Fruit fly (Drosophila melanogaster): ENCODE results near the gene pkaap.

DNA sequence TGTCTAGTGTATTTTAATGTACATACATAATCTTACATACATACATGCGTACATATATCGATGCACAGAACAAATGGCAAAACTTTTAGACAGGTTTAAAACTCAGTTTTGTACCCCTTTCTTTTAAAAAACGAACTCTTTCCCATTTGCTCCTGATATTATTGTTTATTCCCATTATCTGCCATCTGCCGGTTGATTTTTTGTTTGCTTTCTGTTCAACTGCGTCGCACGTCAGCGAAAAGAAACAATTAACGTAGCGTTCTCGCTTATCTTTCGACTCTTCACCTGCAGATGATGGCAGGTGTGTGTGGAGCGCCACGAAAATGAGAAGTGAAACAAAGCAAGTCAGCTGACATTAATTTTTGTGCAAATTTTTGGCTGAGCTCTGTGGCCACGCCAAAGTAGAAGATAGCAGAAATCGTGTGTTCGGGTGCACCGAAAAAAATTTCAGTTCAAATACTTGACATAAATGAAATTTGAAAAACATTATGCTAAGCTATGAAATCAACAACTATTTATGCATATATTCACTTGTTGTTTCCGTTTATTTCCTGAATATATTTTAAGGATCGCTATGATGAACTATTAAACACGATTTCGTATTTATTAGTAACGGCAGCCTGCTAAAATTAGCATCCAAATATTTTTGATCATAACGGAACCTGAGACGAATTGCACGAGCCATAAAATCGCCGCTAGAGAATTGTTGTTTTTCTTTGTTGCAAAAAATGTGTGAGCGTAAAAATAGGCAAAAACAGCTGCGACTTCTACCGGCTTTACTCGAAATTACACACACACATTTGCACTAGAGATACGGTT, 17.2 kb upstream of the pkaap start:
- TF ChIP-seq Pif1B (GFP tag; optimal IDR thresholded peaks at IDR 0.05) (no peak), CG34367 (tag; optimal IDR thresholded peaks at IDR 0.05) (no peak), CG10348 (GFP tag; IDR thresholded peaks at IDR 0.05) (no peak), CG8301 (tag; optimal IDR thresholded peaks at IDR 0.05) (peak; percentile 59), CG9948 (tag; optimal IDR thresholded peaks at IDR 0.05) (no peak), EcR (GFP tag; optimal IDR thresholded peaks at IDR 0.05) (no peak), CG17806 (tag; optimal IDR thresholded peaks at IDR 0.05) (no peak), CG8159 (tag; optimal IDR thresholded peaks at IDR 0.05) (no peak), Ets98B (GFP tag; IDR thresholded peaks at IDR 0.05) (no peak)

All from whole organism, pupa.